Worm (Caenorhabditis elegans): ENCODE data around the gene T04C9.2.

T04C9.2 gene

ce11 chrIII:5964058-5964632 is 27.5 kb upstream of the T04C9.2 start:
- TF ChIP-seq unc-62 (GFP tag; optimal IDR thresholded peaks at IDR 0.05 in 1 of 2) (peak in 1 of 2 experiments; percentile 63), unc-62 (tag; optimal IDR thresholded peaks at IDR 0.05) (no peak), lin-39 (tag; optimal IDR thresholded peaks at IDR 0.05) (no peak), hlh-30 (tag; optimal IDR thresholded peaks at IDR 0.05; ENCODE audit: insufficient read depth) (peak; percentile 7), T20F7.1 (GFP tag; optimal IDR thresholded peaks at IDR 0.05) (no peak), ceh-28 (tag; optimal IDR thresholded peaks at IDR 0.05) (no peak), hlh-11 (tag; optimal IDR thresholded peaks at IDR 0.05) (peak; percentile 48), mxl-3 (GFP tag; optimal IDR thresholded peaks at IDR 0.05) (peak; percentile 76), zfp-3 (GFP tag; conservative IDR thresholded peaks at IDR 0.05) (no peak), dmd-6 (GFP tag; IDR thresholded peaks at IDR 0.05) (peak; percentile 41; the same call in 1 of the 2 replicates), ceh-82 (tag; optimal IDR thresholded peaks at IDR 0.05) (no peak), nhr-28 (tag; optimal IDR thresholded peaks at IDR 0.05) (peak; percentile 40), pqm-1 (tag; optimal IDR thresholded peaks at IDR 0.05) (peak; percentile 70)

ce11 chrIII:5965368-5965767 is 26.3 kb upstream of the T04C9.2 start:
- TF ChIP-seq mdt-29 (GFP tag; IDR thresholded peaks at IDR 0.05): no peak
- TF ChIP-seq unc-62 (GFP tag; optimal IDR thresholded peaks at IDR 0.05 in 1 of 2): peak in 1 of 2 experiments; percentile 10
- no peak for TF ChIP-seq unc-62 (tag; optimal IDR thresholded peaks at IDR 0.05)

- peak; percentile 16 for TF ChIP-seq hlh-11 (tag; optimal IDR thresholded peaks at IDR 0.05)
- no peak for TF ChIP-seq ztf-7 (tag; optimal IDR thresholded peaks at IDR 0.05)
- TF ChIP-seq unc-62 (GFP tag; optimal IDR thresholded peaks at IDR 0.05 in 1 of 2): peak in 1 of 2 experiments; percentile 51
- no peak for TF ChIP-seq unc-62 (tag; optimal IDR thresholded peaks at IDR 0.05)
- TF ChIP-seq lim-7 (GFP tag; IDR thresholded peaks at IDR 0.05): no peak
- TF ChIP-seq skn-1 (tag; optimal IDR thresholded peaks at IDR 0.05): no peak
- TF ChIP-seq dve-1 (tag; optimal IDR thresholded peaks at IDR 0.05; ENCODE audit: insufficient read depth): peak; percentile 4
- TF ChIP-seq nhr-25 (tag; optimal IDR thresholded peaks at IDR 0.05; ENCODE audit: borderline replicate concordance, insufficient read depth): no peak
- peak; percentile 61 for TF ChIP-seq nhr-28 (tag; optimal IDR thresholded peaks at IDR 0.05)
- TF ChIP-seq ZK546.5 (tag; optimal IDR thresholded peaks at IDR 0.05): no peak
- peak; percentile 23; the same call in 1 of the 2 replicates for TF ChIP-seq dmd-6 (GFP tag; IDR thresholded peaks at IDR 0.05)
- no peak for TF ChIP-seq daf-16 (GFP tag; optimal IDR thresholded peaks at IDR 0.05)
- TF ChIP-seq daf-16 (tag; optimal IDR thresholded peaks at IDR 0.05): peak; percentile 96
- TF ChIP-seq pqm-1 (tag; optimal IDR thresholded peaks at IDR 0.05): peak; percentile 79
Measured at ce11 chrIII:5965839-5966463, 25.7 kb upstream of the T04C9.2 start, which contains the start of gene dct-6. dct-6 (plus strand) TSS chrIII:5966413.

- TF ChIP-seq nhr-42 (GFP tag; IDR thresholded peaks at IDR 0.05) (no peak), duxl-1 (tag; optimal IDR thresholded peaks at IDR 0.05; ENCODE audit: poor library complexity) (no peak), T26A8.4 (GFP tag; IDR thresholded peaks at IDR 0.05) (no peak), tag-97 (GFP tag; IDR thresholded peaks at IDR 0.05) (no peak), nhr-237 (tag; optimal IDR thresholded peaks at IDR 0.05) (no peak), mdt-29 (GFP tag; IDR thresholded peaks at IDR 0.05) (no peak), zfp-3 (GFP tag; conservative IDR thresholded peaks at IDR 0.05) (no peak), zag-1 (tag; optimal IDR thresholded peaks at IDR 0.05) (no peak), nhr-111 (GFP tag; optimal IDR thresholded peaks at IDR 0.05) (no peak), ctbp-1 (GFP tag; IDR thresholded peaks at IDR 0.05) (no peak), saeg-2 (GFP tag; IDR thresholded peaks at IDR 0.05) (no peak), daf-16 (GFP tag; optimal IDR thresholded peaks at IDR 0.05) (no peak), daf-16 (tag; optimal IDR thresholded peaks at IDR 0.05) (no peak), dpl-1 (GFP tag; optimal IDR thresholded peaks at IDR 0.05) (no peak), zip-11 (GFP tag; IDR thresholded peaks at IDR 0.05) (no peak), dmd-8 (GFP tag; IDR thresholded peaks at IDR 0.05) (no peak), lin-39 (tag; optimal IDR thresholded peaks at IDR 0.05) (no peak)
Measured at ce11 chrIII:5967640-5968039, 24.0 kb upstream of the T04C9.2 start.
